Fruit fly (Drosophila melanogaster): ENCODE measurements around the gene CG33080.

The CG33080 gene

DNA sequence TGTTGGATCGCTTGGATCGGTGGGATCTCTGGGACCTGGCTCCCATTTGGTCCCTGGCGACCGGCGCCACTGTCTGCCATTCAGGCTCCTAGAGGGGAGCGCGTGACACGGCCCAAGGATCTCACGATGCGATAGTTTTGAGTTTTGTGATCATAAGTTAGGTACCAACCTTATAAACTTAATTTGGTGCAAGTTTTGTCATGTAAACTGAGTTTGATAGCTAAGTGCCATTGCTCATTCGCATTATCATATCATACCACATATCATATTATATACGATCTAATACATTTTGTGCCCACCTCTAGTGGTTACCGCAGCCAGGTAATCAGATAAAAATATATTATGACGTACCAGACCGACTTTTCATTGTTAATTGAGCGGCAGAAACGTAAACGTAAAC, 21.6 kb downstream of the CG33080 start (continued):
- no peak for TF ChIP-seq stc (GFP tag; IDR thresholded peaks at IDR 0.05)
- peak; percentile 22 for TF ChIP-seq tap (tag; optimal IDR thresholded peaks at IDR 0.05)
- TF ChIP-seq Dll (GFP tag; IDR thresholded peaks at IDR 0.05; ENCODE audit: partially characterized antibody), result peak; percentile 87
- no peak for TF ChIP-seq Hey (tag; optimal IDR thresholded peaks at IDR 0.05)
- peak; percentile 34; the same call in 1 of the 2 replicates for TF ChIP-seq nerfin-2 (GFP tag; IDR thresholded peaks at IDR 0.05; ENCODE audit: partially characterized antibody)
- TF ChIP-seq CG11456 (GFP tag; IDR thresholded peaks at IDR 0.05), result peak; percentile 56; the same call in 1 of the 3 replicates
- no peak for TF ChIP-seq HHEX (GFP tag; optimal IDR thresholded peaks at IDR 0.05)
- peak; percentile 81 for TF ChIP-seq CG2712 (tag; optimal IDR thresholded peaks at IDR 0.05)
- no peak for TF ChIP-seq jing (GFP tag; optimal IDR thresholded peaks at IDR 0.05)
- no peak for TF ChIP-seq Side (GFP tag; optimal IDR thresholded peaks at IDR 0.05)
- TF ChIP-seq CG14965 (GFP tag; optimal IDR thresholded peaks at IDR 0.05; ENCODE audit: borderline replicate concordance), result no peak
- peak; percentile 48; the same call in 1 of the 2 replicates for TF ChIP-seq CG8765 (GFP tag; IDR thresholded peaks at IDR 0.05)
- no peak for TF ChIP-seq shn (GFP tag; optimal IDR thresholded peaks at IDR 0.05)
- no peak for TF ChIP-seq fru (optimal IDR thresholded peaks at IDR 0.05)
- TF ChIP-seq CG6791 (GFP tag; IDR thresholded peaks at IDR 0.05; ENCODE audit: partially characterized antibody), result peak; percentile 74
- TF ChIP-seq CG6175 (GFP tag; IDR thresholded peaks at IDR 0.05), result no peak
- TF ChIP-seq da (GFP tag; optimal IDR thresholded peaks at IDR 0.05), result no peak
- 0 out of 3 replicates have a peak, but pooled peaks have one; percentile 25 for TF ChIP-seq CG7963 (GFP tag; IDR thresholded peaks at IDR 0.05; ENCODE audit: partially characterized antibody)
- peak; percentile 52; the same call in 2 of the 3 replicates for TF ChIP-seq CG14860 (GFP tag; IDR thresholded peaks at IDR 0.05; ENCODE audit: partially characterized antibody)
- peak; percentile 18 for TF ChIP-seq CG30020 (tag; optimal IDR thresholded peaks at IDR 0.05)
- peak; percentile 56; the same call in 1 of the 3 replicates for TF ChIP-seq Opbp (GFP tag; IDR thresholded peaks at IDR 0.05; ENCODE audit: partially characterized antibody)
- 0 out of 3 replicates have a peak, but pooled peaks have one; percentile 5 for TF ChIP-seq gce (GFP tag; IDR thresholded peaks at IDR 0.05)
- peak; percentile 72 for TF ChIP-seq grau (tag; optimal IDR thresholded peaks at IDR 0.05)
- no peak for TF ChIP-seq NfI (GFP tag; optimal IDR thresholded peaks at IDR 0.05)
- TF ChIP-seq twi (tag; optimal IDR thresholded peaks at IDR 0.05), result peak; percentile 52
- no peak for TF ChIP-seq gt (GFP tag; IDR thresholded peaks at IDR 0.05)
- TF ChIP-seq chinmo (GFP tag; IDR thresholded peaks at IDR 0.05; ENCODE audit: partially characterized antibody), result no peak
- TF ChIP-seq Pdp1 (GFP tag; optimal IDR thresholded peaks at IDR 0.05), result no peak
- peak; percentile 82 for TF ChIP-seq CG16813 (GFP tag; IDR thresholded peaks at IDR 0.05; ENCODE audit: partially characterized antibody)
- TF ChIP-seq bbx (GFP tag; IDR thresholded peaks at IDR 0.05; ENCODE audit: partially characterized antibody), result peak; percentile 73
- no peak for TF ChIP-seq CG1647 (GFP tag; optimal IDR thresholded peaks at IDR 0.05)
- no peak for TF ChIP-seq sc (optimal IDR thresholded peaks at IDR 0.05)
- TF ChIP-seq sc (GFP tag; optimal IDR thresholded peaks at IDR 0.05), result peak; percentile 57
- TF ChIP-seq NC2α (GFP tag; optimal IDR thresholded peaks at IDR 0.05), result no peak
- TF ChIP-seq CG18262 (tag; optimal IDR thresholded peaks at IDR 0.05), result peak; percentile 80
- TF ChIP-seq Ravus (GFP tag; IDR thresholded peaks at IDR 0.05), result no peak
- no peak for TF ChIP-seq jigr1 (GFP tag; IDR thresholded peaks at IDR 0.05)
- no peak for TF ChIP-seq E2f2 (GFP tag; IDR thresholded peaks at IDR 0.05)
- TF ChIP-seq Rx (GFP tag; IDR thresholded peaks at IDR 0.05), result no peak
- TF ChIP-seq inv (GFP tag; IDR thresholded peaks at IDR 0.05; ENCODE audit: partially characterized antibody), result peak; percentile 52; the same call in 1 of the 2 replicates
- TF ChIP-seq tx (GFP tag; optimal IDR thresholded peaks at IDR 0.05), result no peak
- TF ChIP-seq PHDP (tag; optimal IDR thresholded peaks at IDR 0.05), result no peak
- peak; percentile 36; the same call in 1 of the 3 replicates for TF ChIP-seq zen2 (GFP tag; IDR thresholded peaks at IDR 0.05; ENCODE audit: partially characterized antibody)
- TF ChIP-seq CG17829 (tag; optimal IDR thresholded peaks at IDR 0.05), result peak; percentile 84
- peak; percentile 33 for TF ChIP-seq Deaf1 (tag; optimal IDR thresholded peaks at IDR 0.05)
- TF ChIP-seq Dip2 (GFP tag; IDR thresholded peaks at IDR 0.05), result no peak
- no peak for TF ChIP-seq CG12391 (tag; optimal IDR thresholded peaks at IDR 0.05)
- TF ChIP-seq CG3847 (GFP tag; IDR thresholded peaks at IDR 0.05), result no peak
- no peak for TF ChIP-seq Oaz (GFP tag; IDR thresholded peaks at IDR 0.05)
- peak; percentile 52; the same call in 2 of the 3 replicates for TF ChIP-seq zfh1 (GFP tag; IDR thresholded peaks at IDR 0.05)

Data from whole organism, embryonic.